Fruit fly (Drosophila melanogaster) S2 (cell line): ENCODE data around the gene TwdlJ.

Experiments used
- CG8478 ChIP-seq: fragments of >200 bp; optimal IDR thresholded peaks from 2 replicates; lab custom pipeline; 2018
- CTCF ChIP-seq, 2 experiments: fragments of >200 bp; optimal IDR thresholded peaks; 2 replicates each; lab custom pipeline; 2018

Gene TwdlJ

DNA sequence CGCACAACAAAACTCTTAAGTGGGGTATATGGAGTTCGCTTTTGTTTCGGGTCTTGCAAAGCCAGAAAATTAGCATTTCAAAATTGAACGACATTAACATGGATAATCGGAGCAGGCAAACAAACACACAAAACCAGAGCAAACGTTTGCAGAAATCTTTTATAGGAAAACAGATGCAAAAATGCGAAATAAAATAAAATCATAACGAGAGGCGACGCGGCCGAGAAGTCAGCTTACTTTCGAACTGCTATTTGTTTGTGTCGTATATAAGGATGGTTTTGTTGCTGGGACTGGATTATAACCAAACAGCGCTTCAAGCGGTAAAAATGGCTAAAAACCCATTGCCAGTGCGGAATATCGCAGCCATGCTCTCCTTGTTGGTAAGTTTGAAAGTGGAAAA lies 6.7 kb downstream of the TwdlJ start, which contains the start of gene TwdlS:
Gene TwdlS, plus strand, starts transcription at position 301 of the 400 bp plus-strand sequence.
- TF ChIP-seq CTCF (optimal IDR thresholded peaks at IDR 0.05; lab: Kevin White, UChicago) (no peak), CG8478 (lab: Kevin White, UChicago) (no peak)

DNA sequence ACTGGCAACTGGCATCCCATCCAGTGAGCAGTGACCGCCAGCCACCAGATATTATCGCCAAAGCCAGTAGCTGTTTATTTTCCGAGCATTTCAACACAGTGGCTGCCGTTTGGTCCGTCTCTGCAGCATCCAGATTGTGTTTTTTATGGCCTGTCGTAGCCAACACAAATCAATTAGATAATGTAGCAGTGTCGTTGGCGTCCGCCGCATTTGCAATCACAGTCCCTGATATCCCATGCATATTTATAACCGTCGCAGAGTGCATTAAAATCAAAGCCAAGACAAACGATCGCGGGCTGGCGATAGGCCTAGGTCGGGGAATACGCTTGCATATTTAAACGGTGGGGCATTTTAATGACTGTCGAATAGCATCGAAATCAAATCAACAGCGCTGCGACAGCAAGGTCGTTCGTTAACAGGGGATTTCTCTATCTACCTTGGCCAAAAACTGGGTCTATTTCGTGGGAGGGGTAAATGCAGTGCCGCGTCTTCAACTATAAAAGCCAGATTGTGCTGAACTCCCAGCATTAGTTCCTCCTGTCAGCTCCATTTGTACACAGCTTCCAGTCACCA lies 9.9 kb downstream of the TwdlJ start, which contains the start of gene TwdlD:
Gene TwdlD, plus strand, starts transcription at position 523 of the 573 bp plus-strand sequence.
- no peak for TF ChIP-seq CG8478 (lab: Kevin White, UChicago)
- TF ChIP-seq CTCF (optimal IDR thresholded peaks at IDR 0.05; lab: Kevin White, UChicago) = no peak

DNA sequence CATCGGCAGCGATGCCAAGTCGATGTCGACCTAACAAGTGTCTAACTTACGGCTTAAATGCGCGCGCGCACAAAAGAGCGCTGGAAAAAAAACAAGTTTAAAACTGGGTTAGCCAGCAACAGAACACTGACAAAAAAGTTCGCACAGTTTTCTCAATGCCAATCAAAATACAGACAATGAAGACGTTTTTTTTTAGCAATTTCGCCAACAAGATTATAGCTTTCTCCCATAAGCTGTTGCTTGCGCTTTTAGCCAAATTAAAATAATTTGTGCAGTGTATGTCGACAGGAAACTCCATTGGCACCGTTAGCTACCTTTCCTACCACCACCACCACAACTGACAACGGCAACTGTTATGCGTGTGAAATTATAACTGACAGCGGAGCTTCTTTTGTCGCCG lies 24.9 kb downstream of the TwdlJ start:
- TF ChIP-seq CTCF (optimal IDR thresholded peaks at IDR 0.05; lab: Kevin White, UChicago) = no peak
- TF ChIP-seq CG8478 (lab: Kevin White, UChicago) = no peak

DNA sequence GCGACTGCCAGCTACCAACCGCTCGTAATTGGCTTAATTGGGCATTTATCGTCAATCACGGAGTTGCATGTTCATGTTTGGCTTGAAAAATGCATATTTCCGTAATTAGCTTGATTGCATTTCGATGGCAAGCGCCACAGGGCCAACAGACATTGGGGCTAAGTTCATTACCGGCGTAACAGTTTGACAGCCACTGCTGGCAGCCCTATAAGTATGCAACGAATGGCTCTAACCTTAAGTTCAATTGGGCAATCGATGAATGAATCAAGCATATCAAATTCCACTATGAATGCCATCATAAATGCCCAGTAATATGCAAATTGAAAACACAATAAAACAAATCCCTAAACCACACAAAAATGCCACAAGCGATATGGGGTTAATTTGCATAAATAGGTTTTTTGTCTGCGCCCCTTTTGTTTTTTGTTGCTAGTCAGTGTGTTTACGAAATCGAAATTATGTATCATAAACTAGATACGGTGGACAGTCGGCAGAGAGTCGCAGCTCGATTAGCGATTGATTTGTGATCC lies 25.8 kb downstream of the TwdlJ start:
- TF ChIP-seq CG8478 (lab: Kevin White, UChicago) (no peak), CTCF (optimal IDR thresholded peaks at IDR 0.05; lab: Kevin White, UChicago) (no peak)

DNA sequence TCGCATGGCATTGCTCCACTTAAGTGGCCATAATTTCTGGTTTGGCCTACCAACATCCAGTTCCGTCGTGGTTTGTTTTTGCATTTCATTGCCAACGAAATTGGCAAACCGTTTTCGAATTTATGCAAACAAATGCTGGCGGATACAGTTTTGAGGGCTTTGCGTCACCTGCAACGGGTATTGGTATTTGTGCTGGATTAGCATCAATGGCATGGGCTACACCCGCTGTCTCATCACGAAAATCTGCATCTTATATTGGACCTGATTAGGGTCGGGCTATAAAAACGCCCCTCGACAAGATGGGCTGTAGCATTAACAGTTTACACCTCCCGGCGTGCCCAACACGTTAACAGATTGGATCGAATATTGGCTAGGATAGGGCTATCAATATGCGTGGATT lies 26.4 kb downstream of the TwdlJ start, which contains the start of gene Tb:
Gene Tb, plus strand, starts transcription at position 301 of the 400 bp plus-strand sequence.
- TF ChIP-seq CG8478 (lab: Kevin White, UChicago) (no peak), CTCF (optimal IDR thresholded peaks at IDR 0.05; lab: Kevin White, UChicago) (no peak)

DNA sequence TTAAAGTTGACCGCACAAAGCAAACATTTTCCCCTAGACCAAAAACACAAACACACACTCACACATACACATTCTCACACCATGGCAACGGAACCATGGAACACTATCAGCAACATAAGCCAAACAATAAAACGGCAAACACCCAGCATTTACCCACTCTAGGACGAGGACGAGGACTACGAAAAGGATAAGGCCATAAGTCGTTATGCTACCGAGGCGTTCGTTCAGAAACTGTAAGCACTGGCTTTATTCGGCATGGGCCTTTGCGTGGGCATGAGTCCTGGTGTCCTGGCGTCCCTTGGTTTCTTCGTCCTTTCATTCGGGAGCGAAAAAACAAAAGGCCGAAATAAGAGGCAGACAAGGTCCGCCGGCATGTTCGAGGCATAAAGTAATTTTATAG lies 40.6 kb downstream of the TwdlJ start:
- TF ChIP-seq CTCF (optimal IDR thresholded peaks at IDR 0.05; lab: Kevin White, UChicago) = no peak
- no peak for TF ChIP-seq CG8478 (lab: Kevin White, UChicago)

DNA sequence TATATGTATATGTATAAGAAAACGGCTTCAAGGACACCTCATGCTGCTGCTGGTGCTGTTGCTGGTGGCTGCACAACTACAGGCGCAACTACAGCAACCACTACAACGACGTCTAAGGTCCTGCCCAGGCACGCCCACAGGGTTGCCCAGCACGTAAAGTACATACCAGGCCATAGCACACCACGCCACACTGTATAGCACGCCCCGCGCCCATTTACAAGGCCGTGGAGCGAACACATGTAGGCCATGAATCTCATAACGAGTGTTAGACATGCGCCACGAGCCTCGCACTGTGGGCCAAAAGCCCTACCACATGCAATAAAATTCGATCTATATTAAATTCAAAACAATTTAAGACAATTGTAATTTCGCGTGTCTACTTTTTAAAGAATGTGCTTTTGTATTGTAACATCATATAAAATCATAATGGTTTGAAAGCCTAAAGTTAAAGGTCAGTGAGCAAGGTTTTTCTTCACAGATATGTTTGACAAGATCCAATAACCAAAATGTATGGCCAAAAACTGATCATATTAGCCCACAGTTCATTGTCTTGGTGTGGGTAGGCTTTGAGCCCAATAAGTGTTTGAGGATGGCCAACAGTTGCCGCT lies 41.9 kb downstream of the TwdlJ start:
- TF ChIP-seq CG8478 (lab: Kevin White, UChicago) = no peak
- no peak for TF ChIP-seq CTCF (optimal IDR thresholded peaks at IDR 0.05; lab: Kevin White, UChicago)
